Worm (Caenorhabditis elegans) whole organism, L4 larva: ENCODE measurements around the gene pals-26.

Experiments
- F37D6.2 ChIP-seq: sonication (generic microtip); optimal IDR thresholded peaks from 2 replicates; lab custom pipeline; 2016; ENCODE audit warnings: mild to moderate bottlenecking, missing genetic modification characterization, missing compliant biosample characterization
- F44E2.7 ChIP-seq: fragments of 200-800 bp; sonication (Bioruptor generic); IDR thresholded peaks from 2 replicates; pipeline ENCODE4 v2.1.2; 2022; ENCODE audit warnings: missing genetic modification characterization, missing compliant biosample characterization
- T20F7.1 ChIP-seq: fragments of 200-800 bp; sonication (Bioruptor generic); optimal IDR thresholded peaks from 2 replicates; lab custom pipeline; 2018; ENCODE audit warnings: mild to moderate bottlenecking, missing genetic modification characterization, missing compliant biosample characterization
- T26A8.4 ChIP-seq: fragments of 200-800 bp; sonication (Bioruptor generic); IDR thresholded peaks from 2 replicates; pipeline ENCODE4 v1.3.6; 2022; ENCODE audit warnings: missing genetic modification characterization, missing compliant biosample characterization
- Y5F2A.4 ChIP-seq: fragments of 200-800 bp; sonication (Bioruptor generic); optimal IDR thresholded peaks from 2 replicates; lab custom pipeline; 2018; ENCODE audit warnings: mild to moderate bottlenecking, missing genetic modification characterization, missing compliant biosample characterization
- Y75B8A.6 ChIP-seq: fragments of 200-800 bp; sonication (Bioruptor generic); IDR thresholded peaks from 2 replicates; pipeline ENCODE4 v1.3.6; 2022; ENCODE audit warnings: missing genetic modification reagents, missing genetic modification characterization, missing compliant biosample characterization
- ZK546.5 ChIP-seq, 2 experiments: sonication (generic microtip); optimal IDR thresholded peaks; 2 replicates each; lab custom pipeline; 2017; ENCODE audit warnings: missing biosample characterization in 2 of 2, missing genetic modification characterization in 2 of 2
- aly-2 ChIP-seq: sonication (generic microtip); optimal IDR thresholded peaks from 2 replicates; lab custom pipeline; 2018; ENCODE audit warnings: missing biosample characterization, missing genetic modification characterization
- arid-1 ChIP-seq: fragments of 200-800 bp; sonication (Bioruptor generic); conservative IDR thresholded peaks from 2 replicates; pipeline ENCODE4 v1.3.6; 2022; ENCODE audit warnings: missing genetic modification reagents, missing genetic modification characterization, missing compliant biosample characterization
- daf-16 ChIP-seq, 3 experiments: sonication (generic microtip); optimal IDR thresholded peaks; 2 replicates each; lab custom pipeline; 2016 to 2017; ENCODE audit warnings: missing genetic modification characterization in 3 of 3, missing genetic modification reagents in 3 of 3, mild to moderate bottlenecking in 2 of 3, missing compliant biosample characterization in 2 of 3, missing biosample characterization in 1 of 3, moderate library complexity in 1 of 3
- dmd-8 ChIP-seq: fragments of 200-800 bp; sonication (Bioruptor generic); IDR thresholded peaks from 2 replicates; pipeline ENCODE4 v1.3.6; 2022; ENCODE audit warnings: missing genetic modification characterization, missing compliant biosample characterization
- dmd-9 ChIP-seq: fragments of 200-800 bp; sonication (Bioruptor generic); IDR thresholded peaks from 2 replicates; pipeline ENCODE4 v1.3.6; 2022; ENCODE audit warnings: missing genetic modification reagents, missing genetic modification characterization, missing compliant biosample characterization
- dpl-1 ChIP-seq: fragments of 150-350 bp; optimal IDR thresholded peaks from 2 replicates; lab custom pipeline; 2014; ENCODE audit warnings: missing biosample characterization, missing genetic modification reagents, missing genetic modification characterization
- dve-1 ChIP-seq: sonication (generic microtip); optimal IDR thresholded peaks from 2 replicates; lab custom pipeline; 2017; ENCODE audit warnings: antibody characterized with exemption, mild to moderate bottlenecking, missing genetic modification characterization, missing compliant biosample characterization; ENCODE audit not compliant: insufficient read depth
- egl-27 ChIP-seq: sonication (generic microtip); optimal IDR thresholded peaks from 3 replicates; lab custom pipeline; 2017; ENCODE audit warnings: missing biosample characterization, missing genetic modification reagents, missing genetic modification characterization
- fos-1 ChIP-seq: fragments of 150-350 bp; optimal IDR thresholded peaks from 2 replicates; lab custom pipeline; 2014; ENCODE audit warnings: missing biosample characterization, missing genetic modification characterization
- hif-1 ChIP-seq, 2 experiments: sonication (generic microtip); optimal IDR thresholded peaks; 2 replicates each; lab custom pipeline; 2016 to 2017; ENCODE audit warnings: missing compliant biosample characterization in 2 of 2, missing genetic modification characterization in 2 of 2, missing genetic modification reagents in 2 of 2, missing genotype in 2 of 2, mild to moderate bottlenecking in 1 of 2
- hlh-11 ChIP-seq: fragments of 200-800 bp; sonication (Bioruptor generic); optimal IDR thresholded peaks from 2 replicates; lab custom pipeline; 2018; ENCODE audit warnings: mild to moderate bottlenecking, missing genetic modification characterization, missing compliant biosample characterization
- hlh-30 ChIP-seq: sonication (generic microtip); optimal IDR thresholded peaks from 2 replicates; lab custom pipeline; 2017; ENCODE audit warnings: antibody characterized with exemption, mild to moderate bottlenecking, missing genetic modification characterization, missing compliant biosample characterization; ENCODE audit not compliant: insufficient read depth
- hmg-1.1 ChIP-seq: fragments of 200-800 bp; sonication (Bioruptor generic); IDR thresholded peaks from 2 replicates; pipeline ENCODE4 v1.3.6; 2022; ENCODE audit warnings: missing genetic modification reagents, missing genetic modification characterization, missing compliant biosample characterization
- lin-1 ChIP-seq: fragments of 200-800 bp; sonication (Bioruptor generic); IDR thresholded peaks from 2 replicates; pipeline ENCODE4 v1.3.6; 2022; ENCODE audit warnings: missing genetic modification reagents, missing genetic modification characterization, missing compliant biosample characterization
- lin-29 ChIP-seq: fragments of 200-800 bp; sonication (Bioruptor generic); IDR thresholded peaks from 2 replicates; pipeline ENCODE4 v1.3.6; 2022; ENCODE audit warnings: missing genetic modification reagents, missing genetic modification characterization, missing compliant biosample characterization
- lsy-2 ChIP-seq, 2 experiments: fragments of 150-350 bp in 1 of 2; sonication (generic microtip) in 1 of 2; optimal IDR thresholded peaks; 2 replicates each; lab custom pipeline; 2014 to 2017; ENCODE audit warnings: missing biosample characterization in 2 of 2, missing genetic modification characterization in 2 of 2
- madf-9 ChIP-seq: fragments of 200-800 bp; sonication (Bioruptor generic); conservative IDR thresholded peaks from 2 replicates; pipeline ENCODE4 v1.3.6; 2022; ENCODE audit warnings: missing genetic modification reagents, missing genetic modification characterization, missing compliant biosample characterization
- mdt-29 ChIP-seq: fragments of 200-800 bp; sonication (Bioruptor generic); IDR thresholded peaks from 2 replicates; pipeline ENCODE4 v1.3.6; 2022; ENCODE audit warnings: missing genetic modification reagents, missing genetic modification characterization, missing compliant biosample characterization
- mxl-2 ChIP-seq: fragments of 200-800 bp; sonication (Bioruptor generic); conservative IDR thresholded peaks from 2 replicates; pipeline ENCODE4 v1.3.6; 2022; ENCODE audit warnings: missing genetic modification reagents, missing genetic modification characterization, missing compliant biosample characterization
- nhr-10 ChIP-seq: fragments of 150-350 bp; optimal IDR thresholded peaks from 2 replicates; lab custom pipeline; 2014; ENCODE audit warnings: missing biosample characterization, missing genetic modification characterization
- nhr-102 ChIP-seq: sonication (generic microtip); optimal IDR thresholded peaks from 2 replicates; lab custom pipeline; 2016; ENCODE audit warnings: mild to moderate bottlenecking, missing genetic modification characterization, moderate library complexity, missing compliant biosample characterization
- nhr-11 ChIP-seq: fragments of 150-350 bp; optimal IDR thresholded peaks from 2 replicates; lab custom pipeline; 2014; ENCODE audit warnings: missing biosample characterization, missing genetic modification characterization
- nhr-111 ChIP-seq: fragments of 200-800 bp; sonication (Bioruptor generic); optimal IDR thresholded peaks from 2 replicates; lab custom pipeline; 2018; ENCODE audit warnings: mild to moderate bottlenecking, missing genetic modification characterization, missing compliant biosample characterization
- nhr-237 ChIP-seq: sonication (generic microtip); optimal IDR thresholded peaks from 2 replicates; lab custom pipeline; 2017; ENCODE audit warnings: missing biosample characterization, missing genetic modification characterization
- nhr-28 ChIP-seq: fragments of 150-350 bp; optimal IDR thresholded peaks from 2 replicates; lab custom pipeline; 2014; ENCODE audit warnings: missing biosample characterization, missing genetic modification characterization
- nhr-42 ChIP-seq: fragments of 200-800 bp; sonication (Bioruptor generic); IDR thresholded peaks from 2 replicates; pipeline ENCODE4 v1.3.6; 2022; ENCODE audit warnings: missing genetic modification characterization, missing compliant biosample characterization
- nhr-48 ChIP-seq: sonication (generic microtip); optimal IDR thresholded peaks from 2 replicates; lab custom pipeline; 2016; ENCODE audit warnings: mild to moderate bottlenecking, missing genetic modification characterization, missing compliant biosample characterization
- nhr-6 ChIP-seq: fragments of 150-350 bp; optimal IDR thresholded peaks from 2 replicates; lab custom pipeline; 2014; ENCODE audit warnings: missing biosample characterization, missing genetic modification characterization
- nhr-77 ChIP-seq: fragments of 150-350 bp; optimal IDR thresholded peaks from 2 replicates; lab custom pipeline; 2014; ENCODE audit warnings: missing biosample characterization, missing genetic modification characterization
- pha-4 ChIP-seq, 2 experiments: fragments of 150-350 bp in 1 of 2; fragments of 200-800 bp in 1 of 2; sonication (Bioruptor generic) in 1 of 2; IDR thresholded peaks in 1 of 2; optimal IDR thresholded peaks in 1 of 2; 2 replicates each; pipeline versions ENCODE4 v1.3.6 to Lab custom; 2014 to 2022; ENCODE audit warnings: missing genetic modification characterization in 2 of 2, missing genetic modification reagents in 2 of 2, missing biosample characterization in 1 of 2, missing compliant biosample characterization in 1 of 2
- rbr-2 ChIP-seq: sonication (generic microtip); optimal IDR thresholded peaks from 2 replicates; lab custom pipeline; 2016; ENCODE audit warnings: missing genotype, missing genetic modification characterization, missing compliant biosample characterization
- saeg-2 ChIP-seq: fragments of 200-800 bp; sonication (Bioruptor generic); IDR thresholded peaks from 2 replicates; pipeline ENCODE4 v1.3.6; 2022; ENCODE audit warnings: missing genetic modification reagents, missing genetic modification characterization, missing compliant biosample characterization
- set-16 ChIP-seq: fragments of 200-800 bp; sonication (Bioruptor generic); IDR thresholded peaks from 2 replicates; pipeline ENCODE4 v1.3.6; 2022; ENCODE audit warnings: missing genetic modification reagents, missing genetic modification characterization, missing compliant biosample characterization
- skn-1 ChIP-seq: fragments of 150-350 bp; optimal IDR thresholded peaks from 2 replicates; lab custom pipeline; 2014; ENCODE audit warnings: missing biosample characterization, missing genetic modification characterization
- snpc-1.2 ChIP-seq: fragments of 200-800 bp; sonication (Bioruptor generic); IDR thresholded peaks from 2 replicates; pipeline ENCODE4 v1.3.6; 2022; ENCODE audit warnings: missing genetic modification reagents, missing genetic modification characterization, missing compliant biosample characterization
- spr-3 ChIP-seq: fragments of 200-800 bp; sonication (Bioruptor generic); optimal IDR thresholded peaks from 2 replicates; lab custom pipeline; 2018; ENCODE audit warnings: mild to moderate bottlenecking, missing genetic modification characterization, missing compliant biosample characterization
- tag-97 ChIP-seq: fragments of 200-800 bp; sonication (Bioruptor generic); IDR thresholded peaks from 2 replicates; pipeline ENCODE4 v1.3.6; 2022; ENCODE audit warnings: missing genetic modification characterization, missing compliant biosample characterization
- unc-130 ChIP-seq: sonication (generic microtip); optimal IDR thresholded peaks from 2 replicates; lab custom pipeline; 2016; ENCODE audit warnings: missing genetic modification reagents, missing genetic modification characterization, missing compliant biosample characterization
- unc-62 ChIP-seq, 3 experiments: fragments of 150-350 bp in 1 of 3; sonication (generic microtip); optimal IDR thresholded peaks in 2 of 3; peaks in 1 of 3; 1 replicate in 1 of 3; 2 replicates in 2 of 3; lab custom pipeline; 2014 to 2017; ENCODE audit warnings: missing biosample characterization in 3 of 3, missing genetic modification characterization in 3 of 3, missing genetic modification reagents in 3 of 3, missing genotype in 1 of 3
- vab-7 ChIP-seq: fragments of 200-800 bp; sonication (Bioruptor generic); IDR thresholded peaks from 2 replicates; pipeline ENCODE4 v1.3.6; 2022; ENCODE audit warnings: missing genetic modification reagents, missing genetic modification characterization, missing compliant biosample characterization
- ztf-11 ChIP-seq: fragments of 150-350 bp; optimal IDR thresholded peaks from 2 replicates; lab custom pipeline; 2014; ENCODE audit warnings: missing biosample characterization, missing genetic modification characterization

Gene pals-26

DNA sequence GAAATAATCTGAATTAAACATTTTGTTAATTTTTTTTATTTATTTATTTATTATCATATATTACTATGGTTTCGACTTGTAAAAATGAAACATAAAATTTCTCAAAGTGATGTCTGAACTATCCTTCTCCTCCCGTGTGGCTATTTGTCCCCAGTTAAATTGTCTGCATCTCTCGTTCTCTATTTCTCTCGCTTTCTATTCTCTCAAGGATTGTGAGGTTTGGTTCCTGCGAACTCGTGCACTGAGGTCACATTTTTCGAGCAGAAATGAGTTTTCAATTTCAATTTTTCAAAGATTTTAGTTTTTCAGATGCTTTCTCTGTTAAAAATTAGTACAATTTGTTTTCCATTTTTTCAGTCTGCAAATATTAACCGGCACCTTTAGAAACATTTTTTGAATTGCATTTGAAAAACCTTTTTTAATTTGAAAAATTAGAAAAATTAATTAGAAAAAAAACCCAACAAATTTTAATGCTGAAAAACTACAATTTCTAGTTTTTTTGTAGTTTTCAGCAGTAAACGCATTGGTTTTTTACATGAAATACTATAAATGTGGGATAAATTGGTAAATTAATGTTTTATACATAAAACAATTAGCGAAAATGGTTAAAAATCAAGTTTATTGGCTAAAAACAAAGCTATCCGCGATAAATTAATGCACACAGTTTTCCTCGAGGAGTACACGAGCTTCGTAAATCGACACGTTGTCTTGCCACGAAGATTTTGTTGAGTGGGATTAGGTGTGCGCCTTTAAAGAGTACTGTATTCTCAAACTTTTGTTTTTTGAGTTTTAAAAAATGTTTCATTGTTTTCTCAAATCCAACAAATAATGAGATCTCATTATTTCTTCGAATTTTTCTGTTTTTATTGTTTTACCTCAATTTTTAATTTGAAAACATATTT lies 37.4 kb downstream of the pals-26 start (continued):
- no peak for TF ChIP-seq nhr-11 (tag; lab: Kevin White, UChicago)
- TF ChIP-seq F37D6.2 (tag; lab: Kevin White, UChicago), result no peak
- TF ChIP-seq lin-29 (GFP tag; lab: Robert Waterston, UW), result no peak
- no peak for TF ChIP-seq rbr-2 (tag; lab: Kevin White, UChicago)
- TF ChIP-seq mxl-2 (GFP tag; lab: Robert Waterston, UW), result no peak
- TF ChIP-seq snpc-1.2 (GFP tag; lab: Robert Waterston, UW), result no peak
- no peak for TF ChIP-seq nhr-102 (tag; lab: Kevin White, UChicago)
- TF ChIP-seq nhr-10, result no peak
- no peak for TF ChIP-seq vab-7 (GFP tag; lab: Robert Waterston, UW)
- no peak for TF ChIP-seq aly-2 (tag; lab: Kevin White, UChicago)
- TF ChIP-seq pha-4 (GFP tag; IDR thresholded peaks at IDR 0.05; lab: Robert Waterston, UW), result no peak
- TF ChIP-seq pha-4 (tag; optimal IDR thresholded peaks at IDR 0.05; lab: Kevin White, UChicago), result no peak
- TF ChIP-seq tag-97 (GFP tag; lab: Robert Waterston, UW), result no peak
- no peak for TF ChIP-seq ztf-11 (tag; lab: Kevin White, UChicago)
- TF ChIP-seq dmd-9 (GFP tag; lab: Robert Waterston, UW), result no peak
- peak; percentile 94 for TF ChIP-seq hlh-30 (tag; lab: Kevin White, UChicago)
- no peak for TF ChIP-seq daf-16 (GFP tag; optimal IDR thresholded peaks at IDR 0.05; lab: Kevin White, UChicago)
- TF ChIP-seq daf-16 (tag; optimal IDR thresholded peaks at IDR 0.05; lab: Kevin White, UChicago), result peak; percentile 25
- TF ChIP-seq dve-1 (tag; lab: Kevin White, UChicago), result peak; percentile 31
- peak in 1 of 2 experiments; percentile 61 for TF ChIP-seq lsy-2 (tag; optimal IDR thresholded peaks at IDR 0.05; lab: Kevin White, UChicago)
- TF ChIP-seq nhr-111 (GFP tag; lab: Kevin White, UChicago), result no peak
- TF ChIP-seq T26A8.4 (GFP tag; lab: Robert Waterston, UW), result no peak
- no peak for TF ChIP-seq mdt-29 (GFP tag; lab: Robert Waterston, UW)
- no peak for TF ChIP-seq nhr-237 (tag; lab: Kevin White, UChicago)
- TF ChIP-seq spr-3 (GFP tag; lab: Kevin White, UChicago), result no peak
- TF ChIP-seq hlh-11 (tag; lab: Kevin White, UChicago), result peak; percentile 58
- TF ChIP-seq fos-1 (tag; lab: Kevin White, UChicago), result no peak
- no peak for TF ChIP-seq ZK546.5 (tag; optimal IDR thresholded peaks at IDR 0.05; lab: Kevin White, UChicago)
- TF ChIP-seq skn-1, result no peak
- no peak for TF ChIP-seq nhr-6
- TF ChIP-seq dpl-1 (GFP tag; lab: Kevin White, UChicago), result no peak
- TF ChIP-seq dmd-8 (GFP tag; lab: Robert Waterston, UW), result no peak
- no peak for TF ChIP-seq nhr-42 (GFP tag; lab: Robert Waterston, UW)
- TF ChIP-seq unc-130 (GFP tag; lab: Kevin White, UChicago), result peak; percentile 28
- TF ChIP-seq nhr-28 (tag; lab: Kevin White, UChicago), result peak; percentile 46
- TF ChIP-seq nhr-77 (tag; lab: Kevin White, UChicago), result peak; percentile 51
- TF ChIP-seq nhr-48, result peak; percentile 93
- no peak for TF ChIP-seq arid-1 (GFP tag; lab: Robert Waterston, UW)
- TF ChIP-seq lin-1 (GFP tag; lab: Robert Waterston, UW), result no peak
- TF ChIP-seq saeg-2 (GFP tag; lab: Robert Waterston, UW), result no peak
- no peak for TF ChIP-seq unc-62 (GFP tag; optimal IDR thresholded peaks at IDR 0.05 in 1 of 2; lab: Kevin White, UChicago)
- TF ChIP-seq unc-62 (tag; optimal IDR thresholded peaks at IDR 0.05; lab: Kevin White, UChicago), result no peak
- no peak for TF ChIP-seq egl-27 (tag; lab: Kevin White, UChicago)
- TF ChIP-seq hmg-1.1, result 0 out of 2 replicates have a peak, but pooled peaks have one; percentile 13
- no peak for TF ChIP-seq Y75B8A.6 (GFP tag; lab: Robert Waterston, UW)
- no peak for TF ChIP-seq T20F7.1 (GFP tag; lab: Kevin White, UChicago)
- TF ChIP-seq set-16 (GFP tag; lab: Robert Waterston, UW), result no peak
- TF ChIP-seq madf-9 (GFP tag; lab: Robert Waterston, UW), result no peak
- no peak for TF ChIP-seq Y5F2A.4 (GFP tag; lab: Kevin White, UChicago)
- TF ChIP-seq hif-1 (tag; optimal IDR thresholded peaks at IDR 0.05; lab: Kevin White, UChicago), result no peak
- no peak for TF ChIP-seq F44E2.7 (GFP tag; lab: Robert Waterston, UW)
